Fruit fly (Drosophila melanogaster): ENCODE measurements around the gene Ccdc39.
A peak's percentile ranks its signal among the peaks of the same experiment; 100 is the strongest.

Ccdc39 gene

dm6 chr3R:4775371-4775770 is 9.2 kb downstream of the Ccdc39 start (continued):
- TF ChIP-seq CG10147 (GFP tag; optimal IDR thresholded peaks at IDR 0.05) (no peak), CG10274 (GFP tag; optimal IDR thresholded peaks at IDR 0.05) (no peak), CG17612 (GFP tag; IDR thresholded peaks at IDR 0.05) (no peak), Dad (GFP tag; optimal IDR thresholded peaks at IDR 0.05) (no peak), Pdp1 (GFP tag; optimal IDR thresholded peaks at IDR 0.05) (peak in 1 of 2 experiments; percentile 24), fu2 (GFP tag; optimal IDR thresholded peaks at IDR 0.05) (peak; percentile 2), CG4617 (GFP tag; optimal IDR thresholded peaks at IDR 0.05; ENCODE audit: borderline replicate concordance) (peak; percentile 79), CG3726 (GFP tag; IDR thresholded peaks at IDR 0.05) (no peak), repo (GFP tag; optimal IDR thresholded peaks at IDR 0.05) (no peak), abd-A (tag; optimal IDR thresholded peaks at IDR 0.05) (no peak), br (optimal IDR thresholded peaks at IDR 0.05) (no peak), H15 (GFP tag; IDR thresholded peaks at IDR 0.05) (no peak), pan (optimal IDR thresholded peaks at IDR 0.05) (no peak), pan (GFP tag; optimal IDR thresholded peaks at IDR 0.05 in 1 of 2, IDR thresholded peaks at IDR 0.05 in 1 of 2) (peak in 1 of 2 experiments; percentile 33), CG5953 (GFP tag; IDR thresholded peaks at IDR 0.05) (no peak), MESR4 (GFP tag; optimal IDR thresholded peaks at IDR 0.05) (peak; percentile 75), usp (GFP tag; optimal IDR thresholded peaks at IDR 0.05) (no peak), ERR (GFP tag; optimal IDR thresholded peaks at IDR 0.05) (peak; percentile 7), CG12104 (GFP tag; optimal IDR thresholded peaks at IDR 0.05) (no peak), CG6272 (GFP tag; IDR thresholded peaks at IDR 0.05) (no peak), gem (tag; optimal IDR thresholded peaks at IDR 0.05) (no peak), pho (GFP tag; optimal IDR thresholded peaks at IDR 0.05) (peak; percentile 14), CG13775 (GFP tag; optimal IDR thresholded peaks at IDR 0.05) (peak; percentile 44), Xrp1 (GFP tag; IDR thresholded peaks at IDR 0.05) (peak; percentile 49; the same call in 1 of the 2 replicates), YL-1 (GFP tag; optimal IDR thresholded peaks at IDR 0.05) (peak; percentile 66), pum (GFP tag; optimal IDR thresholded peaks at IDR 0.05) (peak; percentile 43), CG7963 (GFP tag; IDR thresholded peaks at IDR 0.05; ENCODE audit: partially characterized antibody) (no peak), CG10431 (GFP tag; optimal IDR thresholded peaks at IDR 0.05) (no peak), ato (GFP tag; IDR thresholded peaks at IDR 0.05; ENCODE audit: partially characterized antibody) (no peak), onecut (GFP tag; IDR thresholded peaks at IDR 0.05) (peak; percentile 23; the same call in 1 of the 2 replicates), Ada2b (GFP tag; IDR thresholded peaks at IDR 0.05) (peak; percentile 13; the same call in 1 of the 2 replicates), gfzf (GFP tag; optimal IDR thresholded peaks at IDR 0.05) (peak; percentile 90), sqz (GFP tag; optimal IDR thresholded peaks at IDR 0.05) (no peak), CG8089 (GFP tag; optimal IDR thresholded peaks at IDR 0.05) (no peak), Side (GFP tag; optimal IDR thresholded peaks at IDR 0.05) (no peak), CG10267 (tag; optimal IDR thresholded peaks at IDR 0.05) (peak; percentile 43), CG3065 (GFP tag; optimal IDR thresholded peaks at IDR 0.05) (no peak), nerfin-1 (tag; optimal IDR thresholded peaks at IDR 0.05) (no peak), ssp (GFP tag; IDR thresholded peaks at IDR 0.05) (peak; percentile 96), dm (GFP tag; optimal IDR thresholded peaks at IDR 0.05) (no peak), HLHmδ (GFP tag; optimal IDR thresholded peaks at IDR 0.05) (no peak), sim (GFP tag; IDR thresholded peaks at IDR 0.05) (no peak), Taf1 (GFP tag; IDR thresholded peaks at IDR 0.05) (no peak), Xbp1 (GFP tag; optimal IDR thresholded peaks at IDR 0.05) (peak; percentile 59), Max (GFP tag; optimal IDR thresholded peaks at IDR 0.05) (no peak), CG15514 (GFP tag; optimal IDR thresholded peaks at IDR 0.05) (peak; percentile 19), tgo (GFP tag; IDR thresholded peaks at IDR 0.05) (peak; percentile 41; the same call in 1 of the 3 replicates), Hr51 (GFP tag; optimal IDR thresholded peaks at IDR 0.05) (no peak), Rfx (GFP tag; IDR thresholded peaks at IDR 0.05) (peak; percentile 54), CG10366 (GFP tag; IDR thresholded peaks at IDR 0.05) (peak; percentile 22; the same call in 1 of the 2 replicates), CG10565 (GFP tag; optimal IDR thresholded peaks at IDR 0.05) (no peak), CG4282 (GFP tag; optimal IDR thresholded peaks at IDR 0.05) (no peak)
